Fruit fly (Drosophila melanogaster): ENCODE data around the gene neo.

dm6 chr3R:29778139-29778984, 40.6 kb upstream of the neo start:
- TF ChIP-seq kay (GFP tag; optimal IDR thresholded peaks at IDR 0.05) (peak; percentile 96), Deaf1 (tag; optimal IDR thresholded peaks at IDR 0.05) (peak; percentile 54), h (optimal IDR thresholded peaks at IDR 0.05) (no peak), B-H2 (GFP tag; optimal IDR thresholded peaks at IDR 0.05) (no peak), CG31224 (GFP tag; IDR thresholded peaks at IDR 0.05) (no peak), CG7745 (tag; optimal IDR thresholded peaks at IDR 0.05) (no peak), Hr39 (optimal IDR thresholded peaks at IDR 0.05) (no peak)

Data from whole organism, embryonic.